Worm (Caenorhabditis elegans) whole organism, L1 larva: Measurements from ENCODE around the gene W02H5.2.

Source experiments
- C16A3.4 ChIP-seq: fragments of 150-350 bp; optimal IDR thresholded peaks from 2 replicates; lab custom pipeline; 2014; ENCODE audit warnings: missing biosample characterization, missing genetic modification characterization
- C34B4.2 ChIP-seq: sonication (generic microtip); optimal IDR thresholded peaks from 2 replicates; lab custom pipeline; 2017; ENCODE audit warnings: mild to moderate bottlenecking, missing genetic modification characterization, missing compliant biosample characterization
- blmp-1 ChIP-seq: fragments of 150-350 bp; optimal IDR thresholded peaks from 2 replicates; lab custom pipeline; 2014; ENCODE audit warnings: missing biosample characterization, missing genetic modification characterization
- ceh-63 ChIP-seq: fragments of 200-800 bp; sonication (Bioruptor generic); optimal IDR thresholded peaks from 2 replicates; lab custom pipeline; 2018; ENCODE audit warnings: mild to moderate bottlenecking, missing genetic modification characterization, missing compliant biosample characterization
- ceh-8 ChIP-seq: fragments of 200-800 bp; sonication (Bioruptor generic); optimal IDR thresholded peaks from 2 replicates; lab custom pipeline; 2018; ENCODE audit warnings: mild to moderate bottlenecking, missing genetic modification characterization, moderate library complexity, missing compliant biosample characterization
- ceh-82 ChIP-seq, 3 experiments: fragments of 150-350 bp in 1 of 3; sonication (generic microtip) in 2 of 3; optimal IDR thresholded peaks; 2 replicates each; lab custom pipeline; 2014 to 2017; ENCODE audit warnings: missing biosample characterization in 3 of 3, missing genetic modification characterization in 3 of 3
- ceh-88 ChIP-seq: fragments of 200-800 bp; sonication (Bioruptor generic); IDR thresholded peaks from 2 replicates; pipeline ENCODE4 v1.3.6; 2022; ENCODE audit warnings: missing genetic modification characterization, missing compliant biosample characterization
- ceh-90 ChIP-seq: sonication (generic microtip); optimal IDR thresholded peaks from 2 replicates; lab custom pipeline; 2016; ENCODE audit warnings: missing genetic modification characterization, missing compliant biosample characterization
- dsc-1 ChIP-seq: sonication (generic microtip); optimal IDR thresholded peaks from 2 replicates; lab custom pipeline; 2016; ENCODE audit warnings: mild to moderate bottlenecking, missing genetic modification characterization, missing compliant biosample characterization
- efl-1 ChIP-seq, 4 experiments: fragments of 150-350 bp; optimal IDR thresholded peaks in 3 of 4; peaks in 1 of 4; 1 replicate in 1 of 4; 2 replicates in 3 of 4; lab custom pipeline; 2014; ENCODE audit warnings: missing biosample characterization in 2 of 4, missing genetic modification characterization in 2 of 4, missing genetic modification reagents in 2 of 4
- efl-3 ChIP-seq: fragments of 200-800 bp; sonication (Bioruptor generic); optimal IDR thresholded peaks from 2 replicates; lab custom pipeline; 2018; ENCODE audit warnings: mild to moderate bottlenecking, missing genetic modification characterization, missing compliant biosample characterization
- egl-27 ChIP-seq, 2 experiments: fragments of 150-350 bp in 1 of 2; sonication (generic microtip); optimal IDR thresholded peaks; 3 replicates each; lab custom pipeline; 2017 to 2018; ENCODE audit warnings: missing biosample characterization in 2 of 2, missing genetic modification characterization in 2 of 2, missing genetic modification reagents in 2 of 2
- elt-2 ChIP-seq: sonication (generic microtip); optimal IDR thresholded peaks from 2 replicates; lab custom pipeline; 2016; ENCODE audit warnings: missing genetic modification characterization, mild to moderate bottlenecking, inconsistent platforms, missing compliant biosample characterization, missing genetic modification reagents
- elt-3 ChIP-seq, 6 experiments: fragments of 150-350 bp in 1 of 6; sonication (generic microtip); optimal IDR thresholded peaks; 2 replicates each; lab custom pipeline; 2017 to 2018; ENCODE audit warnings: missing biosample characterization in 6 of 6, missing genetic modification characterization in 6 of 6, inconsistent platforms in 1 of 6
- fkh-4 ChIP-seq: sonication (generic microtip); optimal IDR thresholded peaks from 2 replicates; lab custom pipeline; 2016; ENCODE audit warnings: missing compliant biosample characterization, missing genetic modification characterization, borderline replicate concordance
- fkh-8 ChIP-seq: sonication (generic microtip); optimal IDR thresholded peaks from 2 replicates; lab custom pipeline; 2016; ENCODE audit warnings: mild to moderate bottlenecking, missing genetic modification characterization, missing compliant biosample characterization
- grh-1 ChIP-seq: fragments of 200-800 bp; sonication (Bioruptor generic); IDR thresholded peaks from 2 replicates; pipeline ENCODE4 v1.3.6; 2022; ENCODE audit warnings: missing genetic modification reagents, missing genetic modification characterization, missing compliant biosample characterization
- hlh-4 ChIP-seq: sonication (generic microtip); optimal IDR thresholded peaks from 2 replicates; lab custom pipeline; 2016; ENCODE audit warnings: mild to moderate bottlenecking, missing genetic modification characterization, missing compliant biosample characterization
- irx-1 ChIP-seq: sonication (generic microtip); optimal IDR thresholded peaks from 2 replicates; lab custom pipeline; 2016; ENCODE audit warnings: missing genetic modification characterization, missing compliant biosample characterization
- isw-1 ChIP-seq: fragments of 200-800 bp; sonication (Bioruptor generic); IDR thresholded peaks from 2 replicates; pipeline ENCODE4 v1.3.6; 2022; ENCODE audit warnings: missing genetic modification characterization, missing compliant biosample characterization
- lin-14 ChIP-seq: fragments of 200-800 bp; sonication (Bioruptor generic); optimal IDR thresholded peaks from 2 replicates; lab custom pipeline; 2018; ENCODE audit warnings: mild to moderate bottlenecking, missing genetic modification characterization, moderate library complexity, missing compliant biosample characterization
- lin-35 ChIP-seq, 2 experiments: fragments of 150-350 bp; optimal IDR thresholded peaks; 2 replicates each; lab custom pipeline; 2014; ENCODE audit warnings: missing biosample characterization in 2 of 2, missing genetic modification characterization in 2 of 2, missing genetic modification reagents in 2 of 2
- lir-3 ChIP-seq: sonication (generic microtip); optimal IDR thresholded peaks from 2 replicates; lab custom pipeline; 2016; ENCODE audit warnings: mild to moderate bottlenecking, missing genetic modification characterization, moderate library complexity, missing compliant biosample characterization; ENCODE audit not compliant: poor library complexity
- lsy-2 ChIP-seq, 2 experiments: fragments of 150-350 bp; optimal IDR thresholded peaks; 2 replicates each; lab custom pipeline; 2014; ENCODE audit warnings: missing biosample characterization in 2 of 2, missing genetic modification characterization in 2 of 2
- mab-9 ChIP-seq: fragments of 200-800 bp; sonication (Bioruptor generic); IDR thresholded peaks from 2 replicates; pipeline ENCODE4 v1.3.6; 2022; ENCODE audit warnings: missing genetic modification reagents, missing genetic modification characterization, missing compliant biosample characterization
- mdl-1 ChIP-seq, 2 experiments: fragments of 150-350 bp; optimal IDR thresholded peaks; 2 replicates each; lab custom pipeline; 2014 to 2017; ENCODE audit warnings: missing biosample characterization in 2 of 2, missing genetic modification characterization in 2 of 2, inconsistent platforms in 1 of 2
- mep-1 ChIP-seq: fragments of 150-350 bp; optimal IDR thresholded peaks from 2 replicates; lab custom pipeline; 2014; ENCODE audit warnings: missing biosample characterization, missing genetic modification characterization
- nhr-12 ChIP-seq: sonication (generic microtip); optimal IDR thresholded peaks from 2 replicates; lab custom pipeline; 2017; ENCODE audit warnings: missing biosample characterization, missing genetic modification characterization
- nhr-19 ChIP-seq: fragments of 200-800 bp; sonication (Bioruptor generic); conservative IDR thresholded peaks from 2 replicates; pipeline ENCODE4 v1.3.6; 2022; ENCODE audit warnings: missing genetic modification characterization, missing compliant biosample characterization
- nhr-20 ChIP-seq: sonication (generic microtip); optimal IDR thresholded peaks from 2 replicates; lab custom pipeline; 2016; ENCODE audit warnings: mild to moderate bottlenecking, missing genetic modification characterization, missing compliant biosample characterization
- nhr-28 ChIP-seq: fragments of 150-350 bp; optimal IDR thresholded peaks from 2 replicates; lab custom pipeline; 2014; ENCODE audit warnings: missing biosample characterization, missing genetic modification characterization
- nhr-71 ChIP-seq: sonication (generic microtip); optimal IDR thresholded peaks from 2 replicates; lab custom pipeline; 2016; ENCODE audit warnings: mild to moderate bottlenecking, missing genetic modification characterization, moderate library complexity, missing compliant biosample characterization
- nhr-76 ChIP-seq: sonication (generic microtip); optimal IDR thresholded peaks from 2 replicates; lab custom pipeline; 2017; ENCODE audit warnings: missing biosample characterization, missing genetic modification characterization
- nhr-77 ChIP-seq: fragments of 150-350 bp; optimal IDR thresholded peaks from 2 replicates; lab custom pipeline; 2014; ENCODE audit warnings: missing biosample characterization, missing genetic modification characterization
- nhr-85 ChIP-seq: sonication (generic microtip); peaks from one replicate; lab custom pipeline; 2016; ENCODE audit warnings: missing genetic modification characterization, inconsistent platforms, missing compliant biosample characterization
- nhr-90 ChIP-seq: sonication (generic microtip); optimal IDR thresholded peaks from 2 replicates; lab custom pipeline; 2016; ENCODE audit warnings: mild to moderate bottlenecking, missing genetic modification characterization, missing compliant biosample characterization; ENCODE audit not compliant: poor library complexity
- pag-3 ChIP-seq: sonication (generic microtip); optimal IDR thresholded peaks from 2 replicates; lab custom pipeline; 2017; ENCODE audit warnings: missing genetic modification characterization, mild to moderate bottlenecking, missing compliant biosample characterization, antibody characterized with exemption, borderline replicate concordance; ENCODE audit not compliant: insufficient read depth
- pqm-1 ChIP-seq: sonication (generic microtip); optimal IDR thresholded peaks from 3 replicates; lab custom pipeline; 2017; ENCODE audit warnings: missing biosample characterization, missing genetic modification characterization
- rnt-1 ChIP-seq: sonication (generic microtip); optimal IDR thresholded peaks from 2 replicates; lab custom pipeline; 2016; ENCODE audit warnings: mild to moderate bottlenecking, missing genetic modification characterization, moderate library complexity, missing compliant biosample characterization
- skn-1 ChIP-seq: fragments of 150-350 bp; optimal IDR thresholded peaks from 2 replicates; lab custom pipeline; 2014; ENCODE audit warnings: missing biosample characterization, missing genetic modification characterization
- snpc-4 ChIP-seq: fragments of 150-350 bp; optimal IDR thresholded peaks from 2 replicates; lab custom pipeline; 2014; ENCODE audit warnings: missing biosample characterization, missing genetic modification characterization
- snu-23 ChIP-seq: sonication (generic microtip); optimal IDR thresholded peaks from 2 replicates; lab custom pipeline; 2016; ENCODE audit warnings: missing genetic modification characterization, missing compliant biosample characterization
- sox-4 ChIP-seq: sonication (generic microtip); optimal IDR thresholded peaks from 2 replicates; lab custom pipeline; 2016; ENCODE audit warnings: missing genetic modification characterization, missing compliant biosample characterization
- sptf-1 ChIP-seq: fragments of 150-350 bp; optimal IDR thresholded peaks from 2 replicates; lab custom pipeline; 2014; ENCODE audit warnings: missing biosample characterization, missing genetic modification characterization
- sup-37 ChIP-seq: fragments of 200-800 bp; sonication (Bioruptor generic); optimal IDR thresholded peaks from 2 replicates; lab custom pipeline; 2018; ENCODE audit warnings: mild to moderate bottlenecking, missing genetic modification characterization, missing compliant biosample characterization
- unc-30 ChIP-seq: sonication (generic microtip); optimal IDR thresholded peaks from 2 replicates; lab custom pipeline; 2017; ENCODE audit warnings: missing biosample characterization, missing genetic modification characterization
- unc-62 ChIP-seq: fragments of 150-350 bp; optimal IDR thresholded peaks from 2 replicates; lab custom pipeline; 2014; ENCODE audit warnings: missing biosample characterization, missing genetic modification reagents, missing genetic modification characterization
- unc-86 ChIP-seq: sonication (generic microtip); optimal IDR thresholded peaks from 2 replicates; lab custom pipeline; 2016; ENCODE audit warnings: missing genetic modification characterization, missing compliant biosample characterization
- xbp-1 ChIP-seq: sonication (generic microtip); optimal IDR thresholded peaks from 2 replicates; lab custom pipeline; 2016; ENCODE audit warnings: missing genetic modification characterization, missing compliant biosample characterization
- zag-1 ChIP-seq: fragments of 150-350 bp; optimal IDR thresholded peaks from 2 replicates; lab custom pipeline; 2014; ENCODE audit warnings: missing biosample characterization, missing genetic modification characterization
- zip-4 ChIP-seq: fragments of 200-800 bp; sonication (Bioruptor generic); optimal IDR thresholded peaks from 2 replicates; lab custom pipeline; 2018; ENCODE audit warnings: mild to moderate bottlenecking, missing genetic modification characterization, moderate library complexity, missing compliant biosample characterization
- ztf-4 ChIP-seq: fragments of 150-350 bp; optimal IDR thresholded peaks from 2 replicates; lab custom pipeline; 2014; ENCODE audit warnings: missing biosample characterization, missing genetic modification characterization

The W02H5.2 gene

DNA sequence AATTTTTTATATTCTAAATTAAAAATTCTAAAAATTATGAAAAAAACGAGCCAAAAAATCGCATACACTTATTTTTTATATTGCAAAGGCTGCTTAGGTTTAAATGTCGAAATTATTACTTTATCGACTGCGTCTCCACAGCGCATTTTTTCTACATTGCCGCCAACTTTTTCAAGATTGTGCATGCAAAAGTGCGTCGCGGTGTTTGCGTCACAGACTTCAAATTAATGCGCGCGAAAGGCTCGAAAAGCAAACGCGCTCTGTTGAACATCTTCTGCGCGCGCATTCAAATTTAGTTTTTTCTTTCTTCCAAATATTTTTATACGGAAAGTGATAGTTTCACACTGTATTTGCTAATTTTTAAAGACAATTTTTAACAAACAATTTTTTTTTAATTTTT, 38.6 kb upstream of the W02H5.2 start (continued):
- peak; percentile 74 for TF ChIP-seq ceh-90
- no peak for TF ChIP-seq pag-3 (tag; lab: Kevin White, UChicago)
- TF ChIP-seq unc-86 (tag; lab: Kevin White, UChicago): peak; percentile 93
- TF ChIP-seq blmp-1: peak; percentile 35
- TF ChIP-seq ztf-4: peak; percentile 67
- peak; percentile 96 to 99 for TF ChIP-seq lin-35 (GFP tag; optimal IDR thresholded peaks at IDR 0.05; lab: Kevin White, UChicago)
- no peak for TF ChIP-seq egl-27 (tag; optimal IDR thresholded peaks at IDR 0.05; lab: Kevin White, UChicago)
- TF ChIP-seq sox-4 (tag; lab: Kevin White, UChicago): peak; percentile 88
- TF ChIP-seq ceh-63 (GFP tag; lab: Kevin White, UChicago): peak; percentile 60
- peak; percentile 97 for TF ChIP-seq mab-9
- no peak for TF ChIP-seq nhr-76
- TF ChIP-seq elt-2: peak; percentile 79
- TF ChIP-seq skn-1: peak; percentile 64
- TF ChIP-seq nhr-90 (tag; lab: Kevin White, UChicago): peak; percentile 90
- TF ChIP-seq unc-30 (tag; lab: Kevin White, UChicago): no peak
- TF ChIP-seq ceh-8 (GFP tag; lab: Kevin White, UChicago): peak; percentile 84
- peak; percentile 74 for TF ChIP-seq zip-4
- peak; percentile 94 for TF ChIP-seq nhr-20 (tag; lab: Kevin White, UChicago)
- TF ChIP-seq efl-3 (GFP tag; lab: Kevin White, UChicago): peak; percentile 2
- peak; percentile 95 for TF ChIP-seq dsc-1 (tag; lab: Kevin White, UChicago)
- peak; percentile 69 for TF ChIP-seq sup-37 (GFP tag; lab: Kevin White, UChicago)
- TF ChIP-seq snu-23: peak; percentile 93
- peak; percentile 86 for TF ChIP-seq fkh-4
- no peak for TF ChIP-seq hlh-4
- TF ChIP-seq lir-3 (tag; lab: Kevin White, UChicago): peak; percentile 88
- no peak for TF ChIP-seq unc-62 (GFP tag; lab: Kevin White, UChicago)
- TF ChIP-seq snpc-4 (tag; lab: Kevin White, UChicago): peak; percentile 71
- TF ChIP-seq lin-14: peak; percentile 92
- TF ChIP-seq nhr-28 (tag; lab: Kevin White, UChicago): no peak
- peak; percentile 71 for TF ChIP-seq C16A3.4 (tag; lab: Kevin White, UChicago)
- TF ChIP-seq ceh-82 (tag; optimal IDR thresholded peaks at IDR 0.05; lab: Kevin White, UChicago): peak; percentile 45 to 73 (median 72)
- peak; percentile 87 for TF ChIP-seq lsy-2 (tag; optimal IDR thresholded peaks at IDR 0.05; lab: Kevin White, UChicago)
- TF ChIP-seq irx-1 (tag; lab: Kevin White, UChicago): peak; percentile 90
- peak; percentile 94 for TF ChIP-seq fkh-8 (tag; lab: Kevin White, UChicago)
- peak; percentile 84 for TF ChIP-seq mep-1 (tag; lab: Kevin White, UChicago)
- TF ChIP-seq sptf-1 (tag; lab: Kevin White, UChicago): no peak
- peak; percentile 95 for TF ChIP-seq grh-1 (GFP tag; lab: Robert Waterston, UW)
- peak; percentile 93 for TF ChIP-seq rnt-1 (tag; lab: Kevin White, UChicago)
- peak; percentile 97 for TF ChIP-seq nhr-71 (tag; lab: Kevin White, UChicago)
- TF ChIP-seq C34B4.2 (tag; lab: Kevin White, UChicago): peak; percentile 40
- peak; percentile 99 for TF ChIP-seq efl-1 (optimal IDR thresholded peaks at IDR 0.05; lab: Kevin White, UChicago)
- TF ChIP-seq efl-1 (GFP tag; optimal IDR thresholded peaks at IDR 0.05 in 1 of 2; lab: Kevin White, UChicago): peak; percentile 97 to 100
- TF ChIP-seq isw-1 (GFP tag; lab: Robert Waterston, UW): peak; percentile 98
- TF ChIP-seq xbp-1 (tag; lab: Kevin White, UChicago): peak; percentile 90
- TF ChIP-seq pqm-1 (tag; lab: Kevin White, UChicago): no peak
- peak in 1 of 2 experiments; percentile 57 for TF ChIP-seq mdl-1 (tag; optimal IDR thresholded peaks at IDR 0.05; lab: Kevin White, UChicago)
- TF ChIP-seq zag-1: no peak
- TF ChIP-seq nhr-19: peak; percentile 98
- peak; percentile 95 for TF ChIP-seq nhr-85 (tag; lab: Kevin White, UChicago)
- TF ChIP-seq ceh-88: peak; percentile 95
- TF ChIP-seq elt-3 (tag; optimal IDR thresholded peaks at IDR 0.05; lab: Kevin White, UChicago): peak in 1 of 6 experiments; percentile 1
- TF ChIP-seq nhr-77 (tag; lab: Kevin White, UChicago): peak; percentile 63
- no peak for TF ChIP-seq nhr-12
